Fruit fly (Drosophila melanogaster): ENCODE measurements around the gene mbt.

- peak; percentile 98 for TF ChIP-seq psq (optimal IDR thresholded peaks at IDR 0.05)
- TF ChIP-seq ttk (optimal IDR thresholded peaks at IDR 0.05) = no peak
- TF ChIP-seq h (optimal IDR thresholded peaks at IDR 0.05) = no peak
- TF ChIP-seq Myc (optimal IDR thresholded peaks at IDR 0.05) = no peak
These were observed 27.4 kb downstream of the mbt start, which contains the start of gene RpS19a for dm6 chrX:16637594-16638485.
